Worm (Caenorhabditis elegans) whole organism, mixed stage, embryonic: ENCODE results near the gene dsl-6.

Source experiments
- M03D4.4 ChIP-seq: sonication (generic microtip); optimal IDR thresholded peaks from 2 replicates; lab custom pipeline; 2017; ENCODE audit warnings: mild to moderate bottlenecking, missing genetic modification characterization, missing compliant biosample characterization
- ces-1 ChIP-seq: fragments of 150-350 bp; optimal IDR thresholded peaks from 2 replicates; lab custom pipeline; 2014; ENCODE audit warnings: missing biosample characterization, missing genetic modification reagents, missing genetic modification characterization
- elt-1 ChIP-seq: sonication (generic microtip); optimal IDR thresholded peaks from 2 replicates; lab custom pipeline; 2017; ENCODE audit warnings: missing genetic modification characterization, mild to moderate bottlenecking, missing compliant biosample characterization, antibody characterized with exemption, moderate library complexity, borderline replicate concordance; ENCODE audit not compliant: insufficient read depth
- elt-3 ChIP-seq: fragments of 150-350 bp; optimal IDR thresholded peaks from 2 replicates; lab custom pipeline; 2014; ENCODE audit warnings: missing biosample characterization, missing genetic modification characterization
- lin-32 ChIP-seq: fragments of 200-800 bp; sonication (Bioruptor generic); optimal IDR thresholded peaks from 2 replicates; lab custom pipeline; 2018; ENCODE audit warnings: mild to moderate bottlenecking, missing genetic modification characterization, missing compliant biosample characterization
- mep-1 ChIP-seq: fragments of 150-350 bp; optimal IDR thresholded peaks from 2 replicates; lab custom pipeline; 2017; ENCODE audit warnings: missing biosample characterization, missing genetic modification reagents, missing genetic modification characterization, inconsistent platforms
- nhr-12 ChIP-seq: fragments of 150-350 bp; optimal IDR thresholded peaks from 2 replicates; lab custom pipeline; 2014; ENCODE audit warnings: missing biosample characterization, missing genetic modification characterization
- nhr-2 ChIP-seq: fragments of 150-350 bp; optimal IDR thresholded peaks from 2 replicates; lab custom pipeline; 2014; ENCODE audit warnings: missing biosample characterization, missing genetic modification characterization
- nhr-237 ChIP-seq: fragments of 150-350 bp; optimal IDR thresholded peaks from 2 replicates; lab custom pipeline; 2014; ENCODE audit warnings: missing biosample characterization, missing genetic modification characterization
- nhr-28 ChIP-seq: fragments of 150-350 bp; optimal IDR thresholded peaks from 2 replicates; lab custom pipeline; 2014; ENCODE audit warnings: missing biosample characterization, missing genetic modification characterization
- nhr-76 ChIP-seq: sonication (generic microtip); optimal IDR thresholded peaks from 2 replicates; lab custom pipeline; 2017; ENCODE audit warnings: missing biosample characterization, missing genetic modification characterization
- pha-4 ChIP-seq: fragments of 150-350 bp; optimal IDR thresholded peaks from 2 replicates; lab custom pipeline; 2018; ENCODE audit warnings: missing biosample characterization, missing genetic modification reagents, missing genetic modification characterization
- ztf-11 ChIP-seq: fragments of 150-350 bp; optimal IDR thresholded peaks from 2 replicates; lab custom pipeline; 2014; ENCODE audit warnings: missing biosample characterization, missing genetic modification characterization

DNA sequence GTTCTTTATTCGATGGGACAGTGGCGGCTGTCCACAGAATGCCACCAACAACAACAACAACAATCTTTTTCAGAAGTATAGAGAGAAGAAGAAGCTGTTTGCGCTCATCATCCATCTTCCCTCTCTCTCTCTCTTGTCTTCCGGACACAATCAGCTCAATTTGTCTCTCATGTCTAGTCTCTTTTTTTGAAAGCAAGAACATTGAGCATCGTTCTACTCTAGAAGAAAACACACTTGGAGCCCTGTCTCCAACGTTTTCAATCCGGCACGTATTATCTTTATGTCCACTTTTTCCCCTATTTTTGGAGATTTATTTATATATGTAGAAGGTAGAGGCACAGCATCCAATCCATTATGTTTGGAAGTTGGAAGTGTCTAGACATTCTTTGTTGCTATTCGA is 49.3 kb downstream of the dsl-6 start:
- TF ChIP-seq pha-4 (tag; lab: Kevin White, UChicago), result no peak
- no peak for TF ChIP-seq lin-32 (GFP tag; lab: Kevin White, UChicago)
- no peak for TF ChIP-seq nhr-76 (tag; lab: Kevin White, UChicago)
- no peak for TF ChIP-seq ces-1
- TF ChIP-seq elt-3 (tag; lab: Kevin White, UChicago), result no peak
- TF ChIP-seq ztf-11 (tag; lab: Kevin White, UChicago), result no peak
- TF ChIP-seq mep-1 (tag; lab: Kevin White, UChicago), result no peak
- no peak for TF ChIP-seq nhr-12 (tag; lab: Kevin White, UChicago)
- no peak for TF ChIP-seq nhr-2 (tag; lab: Kevin White, UChicago)
- TF ChIP-seq nhr-28, result no peak
- no peak for TF ChIP-seq nhr-237 (tag; lab: Kevin White, UChicago)
- no peak for TF ChIP-seq elt-1
- TF ChIP-seq M03D4.4 (tag; lab: Kevin White, UChicago), result no peak
